Worm (Caenorhabditis elegans): ENCODE data around the gene Y38H6C.4.

- TF ChIP-seq fos-1 (tag; optimal IDR thresholded peaks at IDR 0.05): no peak
- TF ChIP-seq nhr-237 (tag; optimal IDR thresholded peaks at IDR 0.05): no peak
- no peak for TF ChIP-seq Y55F3AM.14 (GFP tag; optimal IDR thresholded peaks at IDR 0.05)
- no peak for TF ChIP-seq ama-1 (optimal IDR thresholded peaks at IDR 0.05)
- TF ChIP-seq nhr-77 (tag; optimal IDR thresholded peaks at IDR 0.05): no peak
- no peak for TF ChIP-seq dmd-4 (tag; optimal IDR thresholded peaks at IDR 0.05)
- TF ChIP-seq F13H6.1 (tag; optimal IDR thresholded peaks at IDR 0.05): no peak
- no peak for TF ChIP-seq sma-9 (GFP tag; optimal IDR thresholded peaks at IDR 0.05)
- no peak for TF ChIP-seq sma-9 (tag; optimal IDR thresholded peaks at IDR 0.05)
- no peak for TF ChIP-seq egl-27 (tag; optimal IDR thresholded peaks at IDR 0.05)
- TF ChIP-seq unc-39 (tag; optimal IDR thresholded peaks at IDR 0.05): no peak
These were observed 12.1 kb upstream of the Y38H6C.4 start for ce11 chrV:20517005-20517404.

Data from whole organism, L2 larva.